Fruit fly (Drosophila melanogaster) whole organism, embryonic: Measurements from ENCODE around the gene Muc4B.

Source experiments
- Ada2b ChIP-seq: fragments of 200-800 bp; sonication (Bioruptor generic); IDR thresholded peaks from 2 replicates; pipeline ENCODE4 v1.3.6; 2022; ENCODE audit warnings: missing biosample characterization, missing genetic modification characterization
- Aef1 ChIP-seq: fragments of 200-800 bp; sonication (Bioruptor generic); IDR thresholded peaks from 3 replicates; pipeline ENCODE4 v1.3.6; 2022; ENCODE audit warnings: missing biosample characterization, missing genetic modification characterization
- Atf-2 ChIP-seq: fragments of 200-800 bp; sonication (Bioruptor generic); optimal IDR thresholded peaks from 2 replicates; lab custom pipeline; 2016; ENCODE audit warnings: missing biosample characterization, missing genetic modification characterization
- CG10274 ChIP-seq: fragments of 200-800 bp; sonication (Bioruptor generic); optimal IDR thresholded peaks from 3 replicates; lab custom pipeline; 2017; ENCODE audit warnings: missing biosample characterization, mild to moderate bottlenecking, missing genetic modification characterization
- CG15696 ChIP-seq: fragments of 200-800 bp; sonication (Bioruptor generic); optimal IDR thresholded peaks from 2 replicates; lab custom pipeline; 2019; ENCODE audit warnings: missing biosample characterization, mild to moderate bottlenecking, missing genetic modification characterization, moderate library complexity
- CG17568 ChIP-seq: fragments of 200-800 bp; sonication (Bioruptor generic); optimal IDR thresholded peaks from 2 replicates; lab custom pipeline; 2018; ENCODE audit warnings: missing biosample characterization, mild to moderate bottlenecking, missing genetic modification characterization, moderate library complexity
- CG2712 ChIP-seq: fragments of 200-800 bp; optimal IDR thresholded peaks from 3 replicates; lab custom pipeline; 2019; ENCODE audit warnings: missing biosample characterization, mild to moderate bottlenecking, missing genetic modification characterization, moderate library complexity
- CG30403 ChIP-seq: fragments of 200-800 bp; sonication (Bioruptor generic); optimal IDR thresholded peaks from 3 replicates; lab custom pipeline; 2016; ENCODE audit warnings: missing biosample characterization, missing genetic modification characterization
- CG32767 ChIP-seq: fragments of 200-800 bp; sonication (Bioruptor generic); IDR thresholded peaks from 2 replicates; pipeline ENCODE4 v1.3.6; 2022; ENCODE audit warnings: missing biosample characterization, missing genetic modification characterization
- CG3847 ChIP-seq: fragments of 200-800 bp; sonication (Bioruptor generic); IDR thresholded peaks from 2 replicates; pipeline ENCODE4 v1.3.6; 2022; ENCODE audit warnings: missing biosample characterization, missing genetic modification characterization
- CG4282 ChIP-seq: fragments of 200-800 bp; sonication (Bioruptor generic); optimal IDR thresholded peaks from 2 replicates; lab custom pipeline; 2016; ENCODE audit warnings: missing biosample characterization, missing genetic modification characterization
- CG4328 ChIP-seq: fragments of 200-800 bp; sonication (Bioruptor generic); optimal IDR thresholded peaks from 3 replicates; lab custom pipeline; 2017; ENCODE audit warnings: missing biosample characterization, missing genetic modification reagents, missing genetic modification characterization
- CG4424 ChIP-seq: fragments of 200-800 bp; sonication (Bioruptor generic); optimal IDR thresholded peaks from 3 replicates; lab custom pipeline; 2016; ENCODE audit warnings: missing biosample characterization, missing genetic modification characterization
- CG4707 ChIP-seq: fragments of 200-800 bp; sonication (Bioruptor generic); optimal IDR thresholded peaks from 2 replicates; lab custom pipeline; 2018; ENCODE audit warnings: missing biosample characterization, mild to moderate bottlenecking, missing genetic modification characterization, moderate library complexity
- CG6175 ChIP-seq: fragments of 200-800 bp; sonication (Bioruptor generic); IDR thresholded peaks from 3 replicates; pipeline ENCODE4 v1.3.6; 2022; ENCODE audit warnings: missing biosample characterization, missing genetic modification characterization
- CG7357 ChIP-seq: fragments of 200-800 bp; sonication (Bioruptor generic); IDR thresholded peaks from 3 replicates; pipeline ENCODE4 v1.3.6; 2022; ENCODE audit warnings: missing biosample characterization, missing genetic modification characterization
- CG7372 ChIP-seq: fragments of 200-800 bp; sonication (Bioruptor generic); IDR thresholded peaks from 2 replicates; pipeline ENCODE4 v1.3.6; 2022; ENCODE audit warnings: missing biosample characterization, missing genetic modification characterization
- CG8944 ChIP-seq: fragments of 200-800 bp; sonication (Bioruptor generic); optimal IDR thresholded peaks from 3 replicates; lab custom pipeline; 2016; ENCODE audit warnings: missing biosample characterization, missing genetic modification characterization
- CG9876 ChIP-seq: fragments of 200-800 bp; sonication (Bioruptor generic); optimal IDR thresholded peaks from 2 replicates; lab custom pipeline; 2016; ENCODE audit warnings: missing biosample characterization, missing genetic modification characterization
- Dad ChIP-seq: fragments of 200-800 bp; sonication (Bioruptor generic); optimal IDR thresholded peaks from 3 replicates; lab custom pipeline; 2016; ENCODE audit warnings: missing biosample characterization, missing genetic modification characterization
- ERR ChIP-seq: fragments of 200-800 bp; sonication (Bioruptor generic); optimal IDR thresholded peaks from 2 replicates; lab custom pipeline; 2016; ENCODE audit warnings: missing biosample characterization, missing genetic modification characterization
- Fer3 ChIP-seq: fragments of 200-800 bp; sonication (Bioruptor generic); optimal IDR thresholded peaks from 2 replicates; lab custom pipeline; 2018; ENCODE audit warnings: missing biosample characterization, mild to moderate bottlenecking, missing genetic modification characterization, moderate library complexity
- Gsc ChIP-seq: fragments of 200-800 bp; sonication (Bioruptor generic); IDR thresholded peaks from 2 replicates; pipeline ENCODE4 v1.3.6; 2022; ENCODE audit warnings: missing biosample characterization, missing genetic modification characterization
- Hey ChIP-seq: fragments of 200-800 bp; sonication (Bioruptor generic); optimal IDR thresholded peaks from 3 replicates; lab custom pipeline; 2018; ENCODE audit warnings: missing biosample characterization, mild to moderate bottlenecking, missing genetic modification characterization
- Kr ChIP-seq: fragments of 200-800 bp; sonication (Bioruptor generic); optimal IDR thresholded peaks from 2 replicates; lab custom pipeline; 2017; ENCODE audit warnings: missing biosample characterization, mild to moderate bottlenecking, missing genetic modification characterization
- Med ChIP-seq: fragments of 200-800 bp; sonication (Bioruptor generic); peaks from one replicate; lab custom pipeline; 2016; ENCODE audit warnings: missing biosample characterization, missing genetic modification characterization, mild to moderate bottlenecking, inconsistent platforms, moderate library complexity
- NK7.1 ChIP-seq: fragments of 200-800 bp; sonication (Bioruptor generic); optimal IDR thresholded peaks from 3 replicates; lab custom pipeline; 2016; ENCODE audit warnings: missing biosample characterization, missing genetic modification characterization
- Ravus ChIP-seq: fragments of 200-800 bp; sonication (Bioruptor generic); IDR thresholded peaks from 2 replicates; pipeline ENCODE4 v1.3.6; 2022; ENCODE audit warnings: missing biosample characterization, missing genetic modification characterization
- Sox102F ChIP-seq: fragments of 200-800 bp; sonication (Bioruptor generic); optimal IDR thresholded peaks from 2 replicates; lab custom pipeline; 2018; ENCODE audit warnings: missing biosample characterization, mild to moderate bottlenecking, missing genetic modification characterization, moderate library complexity
- Sry-β ChIP-seq: fragments of 200-800 bp; sonication (Bioruptor generic); optimal IDR thresholded peaks from 2 replicates; lab custom pipeline; 2018; ENCODE audit warnings: missing biosample characterization, mild to moderate bottlenecking, missing genetic modification characterization, moderate library complexity
- Ssrp ChIP-seq: fragments of 200-800 bp; sonication (Bioruptor generic); optimal IDR thresholded peaks from 2 replicates; lab custom pipeline; 2018; ENCODE audit warnings: missing biosample characterization, mild to moderate bottlenecking, missing genetic modification characterization, moderate library complexity
- ara ChIP-seq: fragments of 200-800 bp; sonication (Bioruptor generic); IDR thresholded peaks from 2 replicates; pipeline ENCODE4 v1.3.6; 2022; ENCODE audit warnings: missing biosample characterization, missing genetic modification characterization
- corto ChIP-seq: fragments of 200-800 bp; sonication (Bioruptor generic); optimal IDR thresholded peaks from 2 replicates; lab custom pipeline; 2016; ENCODE audit warnings: missing biosample characterization, mild to moderate bottlenecking, missing genetic modification characterization, moderate library complexity
- dimm ChIP-seq: fragments of 200-800 bp; sonication (Bioruptor generic); IDR thresholded peaks from 2 replicates; pipeline ENCODE4 v1.3.6; 2022; ENCODE audit warnings: missing biosample characterization, missing genetic modification characterization
- dmrt99B ChIP-seq: fragments of 200-800 bp; sonication (Bioruptor generic); optimal IDR thresholded peaks from 2 replicates; lab custom pipeline; 2018; ENCODE audit warnings: missing biosample characterization, mild to moderate bottlenecking, missing genetic modification characterization, moderate library complexity
- dpn ChIP-seq, 2 experiments: fragments of 200-800 bp; sonication (Bioruptor generic); optimal IDR thresholded peaks; 3 replicates each; lab custom pipeline; 2016; ENCODE audit warnings: missing biosample characterization in 2 of 2, missing genetic modification characterization in 2 of 2
- fd3F ChIP-seq: fragments of 200-800 bp; sonication (Bioruptor generic); optimal IDR thresholded peaks from 2 replicates; lab custom pipeline; 2018; ENCODE audit warnings: missing biosample characterization, mild to moderate bottlenecking, missing genetic modification characterization, moderate library complexity
- gce ChIP-seq: fragments of 200-800 bp; sonication (Bioruptor generic); IDR thresholded peaks from 3 replicates; pipeline ENCODE4 v1.3.6; 2022; ENCODE audit warnings: missing biosample characterization, missing genetic modification characterization
- hb ChIP-seq: fragments of 200-800 bp; sonication (Bioruptor generic); IDR thresholded peaks from 3 replicates; pipeline ENCODE4 v1.3.6; 2022; ENCODE audit warnings: missing biosample characterization, missing genetic modification characterization; ENCODE audit not compliant: partially characterized antibody
- hkb ChIP-seq, 2 experiments: fragments of 200-800 bp in 1 of 2; fragments of >200 bp in 1 of 2; sonication (Bioruptor generic) in 1 of 2; IDR thresholded peaks in 1 of 2; optimal IDR thresholded peaks in 1 of 2; 2 replicates each; pipeline versions ENCODE4 v1.3.6 to Lab custom; 2017 to 2022; ENCODE audit warnings: missing biosample characterization in 1 of 2, missing genetic modification characterization in 1 of 2
- lmd ChIP-seq: fragments of 200-800 bp; sonication (Bioruptor generic); IDR thresholded peaks from 2 replicates; pipeline ENCODE4 v1.3.6; 2022; ENCODE audit warnings: missing biosample characterization, missing genetic modification characterization
- onecut ChIP-seq: fragments of 200-800 bp; sonication (Bioruptor generic); IDR thresholded peaks from 2 replicates; pipeline ENCODE4 v1.3.6; 2022; ENCODE audit warnings: missing biosample characterization, missing genetic modification characterization
- schlank ChIP-seq: fragments of 200-800 bp; sonication (Bioruptor generic); optimal IDR thresholded peaks from 2 replicates; lab custom pipeline; 2018; ENCODE audit warnings: missing biosample characterization, mild to moderate bottlenecking, missing genetic modification characterization
- sima ChIP-seq: fragments of 200-800 bp; sonication (Bioruptor generic); optimal IDR thresholded peaks from 2 replicates; lab custom pipeline; 2016; ENCODE audit warnings: missing biosample characterization, missing genetic modification characterization
- sisA ChIP-seq: fragments of 200-800 bp; sonication (Bioruptor generic); IDR thresholded peaks from 2 replicates; pipeline ENCODE4 v1.3.6; 2022; ENCODE audit warnings: missing biosample characterization, missing genetic modification characterization
- slp2 ChIP-seq: fragments of 200-800 bp; sonication (Bioruptor generic); optimal IDR thresholded peaks from 2 replicates; lab custom pipeline; 2016; ENCODE audit warnings: missing biosample characterization, missing genetic modification characterization
- sna ChIP-seq: fragments of 200-800 bp; sonication (Bioruptor generic); IDR thresholded peaks from 2 replicates; pipeline ENCODE4 v1.3.6; 2022; ENCODE audit warnings: missing biosample characterization, missing genetic modification characterization; ENCODE audit not compliant: partially characterized antibody
- tna ChIP-seq: fragments of 200-800 bp; sonication (Bioruptor generic); IDR thresholded peaks from 2 replicates; pipeline ENCODE4 v1.3.6; 2022; ENCODE audit warnings: missing biosample characterization, missing genetic modification characterization; ENCODE audit not compliant: partially characterized antibody
- unc-4 ChIP-seq: fragments of 200-800 bp; sonication (Bioruptor generic); IDR thresholded peaks from 2 replicates; pipeline ENCODE4 v1.3.6; 2022; ENCODE audit warnings: missing biosample characterization, missing genetic modification characterization; ENCODE audit not compliant: partially characterized antibody
- usp ChIP-seq: fragments of >200 bp; optimal IDR thresholded peaks from 2 replicates; lab custom pipeline; 2017; ENCODE audit warnings: missing biosample characterization, missing genetic modification characterization
- wek ChIP-seq: fragments of 200-800 bp; sonication (Bioruptor generic); optimal IDR thresholded peaks from 3 replicates; lab custom pipeline; 2018; ENCODE audit warnings: missing biosample characterization, mild to moderate bottlenecking, missing genetic modification characterization, moderate library complexity

Muc4B gene

DNA sequence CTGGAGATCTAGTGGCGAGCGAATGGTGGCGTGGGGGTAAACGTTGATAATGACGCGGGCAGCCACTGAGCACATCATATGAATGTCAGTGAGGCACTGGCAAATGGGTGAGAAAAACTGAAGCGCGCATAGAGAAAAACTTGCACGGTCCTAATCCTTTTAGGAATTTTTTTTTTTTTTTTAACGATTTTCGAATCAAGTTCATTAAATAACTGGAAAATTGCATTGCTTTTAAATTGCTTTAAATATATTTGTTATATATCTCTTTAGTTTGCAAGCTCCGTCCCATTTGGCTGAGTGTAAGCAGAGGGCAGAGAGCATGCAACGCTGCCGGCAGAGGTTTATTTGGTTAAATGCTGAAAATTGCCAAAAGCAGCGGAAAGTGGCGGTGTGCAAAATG, 48.5 kb downstream of the Muc4B start (continued):
- no peak for TF ChIP-seq CG4328 (GFP tag; lab: Kevin White, UChicago)
- TF ChIP-seq slp2 (GFP tag; lab: Kevin White, UChicago): no peak
- TF ChIP-seq Sry-β: no peak
- TF ChIP-seq CG6175: no peak
- no peak for TF ChIP-seq tna (GFP tag; lab: Robert Waterston, UW)
- peak; percentile 52 for TF ChIP-seq Sox102F (GFP tag; lab: Kevin White, UChicago)
- no peak for TF ChIP-seq ERR (GFP tag; lab: Kevin White, UChicago)
- peak; percentile 31; the same call in 1 of the 2 replicates for TF ChIP-seq lmd (GFP tag; lab: Robert Waterston, UW)
- TF ChIP-seq gce (GFP tag; lab: Robert Waterston, UW): no peak
- TF ChIP-seq Hey (tag; lab: Kevin White, UChicago): no peak
- no peak for TF ChIP-seq schlank (tag; lab: Kevin White, UChicago)
- TF ChIP-seq NK7.1 (GFP tag; lab: Kevin White, UChicago): no peak
- no peak for TF ChIP-seq usp (GFP tag; lab: Kevin White, UChicago)
- TF ChIP-seq CG2712 (tag; lab: Kevin White, UChicago): peak; percentile 45
- no peak for TF ChIP-seq CG7372 (GFP tag; lab: Robert Waterston, UW)
- TF ChIP-seq corto: no peak
- TF ChIP-seq Fer3: no peak
- TF ChIP-seq CG9876 (GFP tag; lab: Kevin White, UChicago): no peak
- peak; percentile 5 for TF ChIP-seq Ssrp (tag; lab: Kevin White, UChicago)
- peak; percentile 12 for TF ChIP-seq dmrt99B (tag; lab: Kevin White, UChicago)
- no peak for TF ChIP-seq CG7357 (GFP tag; lab: Robert Waterston, UW)
- no peak for TF ChIP-seq CG17568 (GFP tag; lab: Kevin White, UChicago)
- 0 out of 2 replicates have a peak, but pooled peaks have one; percentile 35 for TF ChIP-seq Ada2b (GFP tag; lab: Robert Waterston, UW)
- no peak for TF ChIP-seq dimm (GFP tag; lab: Robert Waterston, UW)
- TF ChIP-seq wek: no peak
- TF ChIP-seq Aef1 (GFP tag; lab: Robert Waterston, UW): no peak
- no peak for TF ChIP-seq onecut (GFP tag; lab: Robert Waterston, UW)
- TF ChIP-seq Atf-2: no peak
- no peak for TF ChIP-seq CG4282 (GFP tag; lab: Kevin White, UChicago)
- TF ChIP-seq CG3847 (GFP tag; lab: Robert Waterston, UW): no peak
- TF ChIP-seq CG4707 (GFP tag; lab: Kevin White, UChicago): no peak
- peak in 1 of 2 experiments; percentile 13 for TF ChIP-seq dpn (GFP tag; optimal IDR thresholded peaks at IDR 0.05; lab: Kevin White, UChicago)
- TF ChIP-seq CG32767: 0 out of 2 replicates have a peak, but pooled peaks have one; percentile 47
- no peak for TF ChIP-seq hb
- no peak for TF ChIP-seq Dad (GFP tag; lab: Kevin White, UChicago)
- peak; percentile 22 for TF ChIP-seq Med
- TF ChIP-seq hkb (optimal IDR thresholded peaks at IDR 0.05; lab: Kevin White, UChicago): no peak
- TF ChIP-seq hkb (GFP tag; IDR thresholded peaks at IDR 0.05; lab: Robert Waterston, UW): peak; percentile 44; the same call in 1 of the 2 replicates
- no peak for TF ChIP-seq Ravus (GFP tag; lab: Robert Waterston, UW)
- TF ChIP-seq CG15696 (tag; lab: Kevin White, UChicago): peak; percentile 12
- no peak for TF ChIP-seq sima (GFP tag; lab: Kevin White, UChicago)
- TF ChIP-seq CG30403: peak; percentile 22
- no peak for TF ChIP-seq unc-4 (GFP tag; lab: Robert Waterston, UW)
- TF ChIP-seq Gsc (GFP tag; lab: Robert Waterston, UW): no peak
- TF ChIP-seq ara (GFP tag; lab: Robert Waterston, UW): peak; percentile 44; the same call in 1 of the 2 replicates
- no peak for TF ChIP-seq CG4424 (GFP tag; lab: Kevin White, UChicago)
- TF ChIP-seq fd3F (GFP tag; lab: Kevin White, UChicago): no peak
- TF ChIP-seq sna (GFP tag; lab: Robert Waterston, UW): no peak
- TF ChIP-seq sisA (GFP tag; lab: Robert Waterston, UW): peak; percentile 40; the same call in 1 of the 2 replicates
- no peak for TF ChIP-seq CG8944 (GFP tag; lab: Kevin White, UChicago)
- TF ChIP-seq Kr: no peak
- no peak for TF ChIP-seq CG10274
